Worm (Caenorhabditis elegans) whole organism, L4 larva: ENCODE measurements around the gene fbxa-63.
A peak's percentile ranks its signal among the peaks of the same experiment; 100 is the strongest.

ENCODE experiments used
- D1046.2 ChIP-seq: fragments of 200-800 bp; sonication (Bioruptor generic); IDR thresholded peaks from 2 replicates; pipeline ENCODE4 v1.3.6; 2022; ENCODE audit warnings: missing genetic modification characterization, missing compliant biosample characterization
- F10B5.3 ChIP-seq: sonication (generic microtip); optimal IDR thresholded peaks from 2 replicates; lab custom pipeline; 2016; ENCODE audit warnings: mild to moderate bottlenecking, missing genetic modification characterization, missing compliant biosample characterization
- F44E2.7 ChIP-seq: fragments of 200-800 bp; sonication (Bioruptor generic); IDR thresholded peaks from 2 replicates; pipeline ENCODE4 v2.1.2; 2022; ENCODE audit warnings: missing genetic modification characterization, missing compliant biosample characterization
- F49E8.2 ChIP-seq: sonication (generic microtip); optimal IDR thresholded peaks from 2 replicates; lab custom pipeline; 2016; ENCODE audit warnings: missing compliant biosample characterization, mild to moderate bottlenecking, missing genetic modification characterization, borderline replicate concordance
- R02D3.7 ChIP-seq: fragments of 150-350 bp; sonication (generic microtip); optimal IDR thresholded peaks from 3 replicates; lab custom pipeline; 2014; ENCODE audit warnings: missing biosample characterization, missing genetic modification characterization
- T26A8.4 ChIP-seq: fragments of 200-800 bp; sonication (Bioruptor generic); IDR thresholded peaks from 2 replicates; pipeline ENCODE4 v1.3.6; 2022; ENCODE audit warnings: missing genetic modification characterization, missing compliant biosample characterization
- Y105C5A.15 ChIP-seq: fragments of 200-800 bp; sonication (Bioruptor generic); IDR thresholded peaks from 2 replicates; pipeline ENCODE4 v1.3.6; 2022; ENCODE audit warnings: missing genetic modification characterization, missing compliant biosample characterization
- Y48G9A.11 ChIP-seq: fragments of 200-800 bp; sonication (Bioruptor generic); IDR thresholded peaks from 2 replicates; pipeline ENCODE4 v1.3.6; 2022; ENCODE audit warnings: missing genetic modification reagents, missing genetic modification characterization, missing compliant biosample characterization
- aha-1 ChIP-seq: fragments of 150-350 bp; peaks from one replicate; lab custom pipeline; 2014; ENCODE audit warnings: missing biosample characterization, missing genetic modification characterization
- ama-1 ChIP-seq: fragments of 150-350 bp; optimal IDR thresholded peaks from 2 replicates; lab custom pipeline; 2014; ENCODE audit warnings: inconsistent platforms, mixed read lengths
- arid-1 ChIP-seq: fragments of 200-800 bp; sonication (Bioruptor generic); conservative IDR thresholded peaks from 2 replicates; pipeline ENCODE4 v1.3.6; 2022; ENCODE audit warnings: missing genetic modification reagents, missing genetic modification characterization, missing compliant biosample characterization
- attf-4 ChIP-seq: sonication (generic microtip); optimal IDR thresholded peaks from 3 replicates; lab custom pipeline; 2017; ENCODE audit warnings: missing biosample characterization, missing genetic modification characterization
- ceh-28 ChIP-seq: fragments of 150-350 bp; optimal IDR thresholded peaks from 2 replicates; lab custom pipeline; 2014; ENCODE audit warnings: missing biosample characterization, missing genetic modification reagents, missing genetic modification characterization
- ceh-32 ChIP-seq: sonication (generic microtip); optimal IDR thresholded peaks from 2 replicates; lab custom pipeline; 2016; ENCODE audit warnings: mild to moderate bottlenecking, missing genetic modification characterization, missing compliant biosample characterization; ENCODE audit not compliant: poor library complexity
- cey-2 ChIP-seq: sonication (generic microtip); optimal IDR thresholded peaks from 3 replicates; lab custom pipeline; 2017; ENCODE audit warnings: missing genetic modification characterization, mild to moderate bottlenecking, missing compliant biosample characterization, antibody characterized with exemption, borderline replicate concordance; ENCODE audit not compliant: insufficient read depth
- daf-19 ChIP-seq: fragments of 200-800 bp; sonication (Bioruptor generic); conservative IDR thresholded peaks from 2 replicates; pipeline ENCODE4 v1.3.6; 2022; ENCODE audit warnings: missing genetic modification characterization, missing compliant biosample characterization
- dmd-6 ChIP-seq: fragments of 200-800 bp; sonication (Bioruptor generic); IDR thresholded peaks from 2 replicates; pipeline ENCODE4 v1.3.6; 2022; ENCODE audit warnings: missing genetic modification reagents, missing genetic modification characterization, missing compliant biosample characterization
- dve-1 ChIP-seq: sonication (generic microtip); optimal IDR thresholded peaks from 2 replicates; lab custom pipeline; 2017; ENCODE audit warnings: antibody characterized with exemption, mild to moderate bottlenecking, missing genetic modification characterization, missing compliant biosample characterization; ENCODE audit not compliant: insufficient read depth
- egl-43 ChIP-seq: fragments of 200-800 bp; sonication (Bioruptor generic); IDR thresholded peaks from 2 replicates; pipeline ENCODE4 v1.3.6; 2022; ENCODE audit warnings: missing genetic modification reagents, missing genetic modification characterization, missing compliant biosample characterization
- fos-1 ChIP-seq: fragments of 150-350 bp; optimal IDR thresholded peaks from 2 replicates; lab custom pipeline; 2014; ENCODE audit warnings: missing biosample characterization, missing genetic modification characterization
- gei-8 ChIP-seq: fragments of 200-800 bp; sonication (Bioruptor generic); optimal IDR thresholded peaks from 2 replicates; lab custom pipeline; 2018; ENCODE audit warnings: mild to moderate bottlenecking, missing genetic modification characterization, missing compliant biosample characterization
- hlh-11 ChIP-seq: fragments of 200-800 bp; sonication (Bioruptor generic); optimal IDR thresholded peaks from 2 replicates; lab custom pipeline; 2018; ENCODE audit warnings: mild to moderate bottlenecking, missing genetic modification characterization, missing compliant biosample characterization
- hlh-30 ChIP-seq: sonication (generic microtip); optimal IDR thresholded peaks from 2 replicates; lab custom pipeline; 2017; ENCODE audit warnings: antibody characterized with exemption, mild to moderate bottlenecking, missing genetic modification characterization, missing compliant biosample characterization; ENCODE audit not compliant: insufficient read depth
- lin-13 ChIP-seq: fragments of 150-350 bp; optimal IDR thresholded peaks from 2 replicates; lab custom pipeline; 2014; ENCODE audit warnings: missing biosample characterization, missing genetic modification reagents, missing genetic modification characterization
- lin-15B ChIP-seq: fragments of 150-350 bp; sonication (generic microtip); optimal IDR thresholded peaks from 3 replicates; lab custom pipeline; 2014; ENCODE audit warnings: missing biosample characterization, missing genetic modification characterization
- lin-39 ChIP-seq: fragments of 150-350 bp; optimal IDR thresholded peaks from 2 replicates; lab custom pipeline; 2014; ENCODE audit warnings: missing biosample characterization, missing genetic modification reagents, missing genetic modification characterization
- lir-3 ChIP-seq: sonication (generic microtip); optimal IDR thresholded peaks from 2 replicates; lab custom pipeline; 2016; ENCODE audit warnings: mild to moderate bottlenecking, missing genetic modification characterization, missing compliant biosample characterization
- lsy-2 ChIP-seq, 2 experiments: fragments of 150-350 bp in 1 of 2; sonication (generic microtip) in 1 of 2; optimal IDR thresholded peaks; 2 replicates each; lab custom pipeline; 2014 to 2017; ENCODE audit warnings: missing biosample characterization in 2 of 2, missing genetic modification characterization in 2 of 2
- mdl-1 ChIP-seq, 2 experiments: fragments of 150-350 bp in 1 of 2; sonication (generic microtip) in 1 of 2; optimal IDR thresholded peaks; 2 replicates each; lab custom pipeline; 2014 to 2017; ENCODE audit warnings: missing biosample characterization in 2 of 2, missing genetic modification characterization in 2 of 2
- mep-1 ChIP-seq: fragments of 150-350 bp; sonication (generic microtip); optimal IDR thresholded peaks from 3 replicates; lab custom pipeline; 2014; ENCODE audit warnings: missing biosample characterization, missing genetic modification characterization
- nhr-102 ChIP-seq: sonication (generic microtip); optimal IDR thresholded peaks from 2 replicates; lab custom pipeline; 2016; ENCODE audit warnings: mild to moderate bottlenecking, missing genetic modification characterization, moderate library complexity, missing compliant biosample characterization
- nhr-11 ChIP-seq: fragments of 150-350 bp; optimal IDR thresholded peaks from 2 replicates; lab custom pipeline; 2014; ENCODE audit warnings: missing biosample characterization, missing genetic modification characterization
- nhr-111 ChIP-seq: fragments of 200-800 bp; sonication (Bioruptor generic); optimal IDR thresholded peaks from 2 replicates; lab custom pipeline; 2018; ENCODE audit warnings: mild to moderate bottlenecking, missing genetic modification characterization, missing compliant biosample characterization
- nhr-237 ChIP-seq: sonication (generic microtip); optimal IDR thresholded peaks from 2 replicates; lab custom pipeline; 2017; ENCODE audit warnings: missing biosample characterization, missing genetic modification characterization
- nhr-42 ChIP-seq: fragments of 200-800 bp; sonication (Bioruptor generic); IDR thresholded peaks from 2 replicates; pipeline ENCODE4 v1.3.6; 2022; ENCODE audit warnings: missing genetic modification characterization, missing compliant biosample characterization
- nhr-6 ChIP-seq: fragments of 150-350 bp; optimal IDR thresholded peaks from 2 replicates; lab custom pipeline; 2014; ENCODE audit warnings: missing biosample characterization, missing genetic modification characterization
- pha-4 ChIP-seq, 2 experiments: fragments of 150-350 bp in 1 of 2; fragments of 200-800 bp in 1 of 2; sonication (Bioruptor generic) in 1 of 2; IDR thresholded peaks in 1 of 2; optimal IDR thresholded peaks in 1 of 2; 2 replicates each; pipeline versions ENCODE4 v1.3.6 to Lab custom; 2014 to 2022; ENCODE audit warnings: missing genetic modification characterization in 2 of 2, missing genetic modification reagents in 2 of 2, missing biosample characterization in 1 of 2, missing compliant biosample characterization in 1 of 2
- php-3 ChIP-seq: fragments of 200-800 bp; sonication (Bioruptor generic); IDR thresholded peaks from 2 replicates; pipeline ENCODE4 v1.3.6; 2022; ENCODE audit warnings: missing genetic modification reagents, missing genetic modification characterization, missing compliant biosample characterization
- pqm-1 ChIP-seq: sonication (generic microtip); optimal IDR thresholded peaks from 2 replicates; lab custom pipeline; 2017; ENCODE audit warnings: missing biosample characterization, missing genetic modification characterization
- rbr-2 ChIP-seq: sonication (generic microtip); optimal IDR thresholded peaks from 2 replicates; lab custom pipeline; 2016; ENCODE audit warnings: missing genotype, missing genetic modification characterization, missing compliant biosample characterization
- sdz-12 ChIP-seq: fragments of 200-800 bp; sonication (Bioruptor generic); optimal IDR thresholded peaks from 2 replicates; lab custom pipeline; 2018; ENCODE audit warnings: mild to moderate bottlenecking, missing genetic modification characterization, missing compliant biosample characterization
- set-16 ChIP-seq: fragments of 200-800 bp; sonication (Bioruptor generic); IDR thresholded peaks from 2 replicates; pipeline ENCODE4 v1.3.6; 2022; ENCODE audit warnings: missing genetic modification reagents, missing genetic modification characterization, missing compliant biosample characterization
- spr-3 ChIP-seq: fragments of 200-800 bp; sonication (Bioruptor generic); optimal IDR thresholded peaks from 2 replicates; lab custom pipeline; 2018; ENCODE audit warnings: mild to moderate bottlenecking, missing genetic modification characterization, missing compliant biosample characterization
- tra-1 ChIP-seq: fragments of 200-800 bp; sonication (Bioruptor generic); IDR thresholded peaks from 2 replicates; pipeline ENCODE4 v1.3.6; 2022; ENCODE audit warnings: missing genetic modification reagents, missing genetic modification characterization, missing compliant biosample characterization
- unc-130 ChIP-seq: sonication (generic microtip); optimal IDR thresholded peaks from 2 replicates; lab custom pipeline; 2016; ENCODE audit warnings: missing genetic modification reagents, missing genetic modification characterization, missing compliant biosample characterization
- unc-62 ChIP-seq, 3 experiments: fragments of 150-350 bp in 1 of 3; sonication (generic microtip); optimal IDR thresholded peaks in 2 of 3; peaks in 1 of 3; 1 replicate in 1 of 3; 2 replicates in 2 of 3; lab custom pipeline; 2014 to 2017; ENCODE audit warnings: missing biosample characterization in 3 of 3, missing genetic modification characterization in 3 of 3, missing genetic modification reagents in 3 of 3, missing genotype in 1 of 3
- vab-7 ChIP-seq: fragments of 200-800 bp; sonication (Bioruptor generic); IDR thresholded peaks from 2 replicates; pipeline ENCODE4 v1.3.6; 2022; ENCODE audit warnings: missing genetic modification reagents, missing genetic modification characterization, missing compliant biosample characterization
- zfp-3 ChIP-seq: fragments of 200-800 bp; sonication (Bioruptor generic); conservative IDR thresholded peaks from 2 replicates; pipeline ENCODE4 v1.3.6; 2022; ENCODE audit warnings: missing genetic modification reagents, missing genetic modification characterization, missing compliant biosample characterization

The fbxa-63 gene

DNA sequence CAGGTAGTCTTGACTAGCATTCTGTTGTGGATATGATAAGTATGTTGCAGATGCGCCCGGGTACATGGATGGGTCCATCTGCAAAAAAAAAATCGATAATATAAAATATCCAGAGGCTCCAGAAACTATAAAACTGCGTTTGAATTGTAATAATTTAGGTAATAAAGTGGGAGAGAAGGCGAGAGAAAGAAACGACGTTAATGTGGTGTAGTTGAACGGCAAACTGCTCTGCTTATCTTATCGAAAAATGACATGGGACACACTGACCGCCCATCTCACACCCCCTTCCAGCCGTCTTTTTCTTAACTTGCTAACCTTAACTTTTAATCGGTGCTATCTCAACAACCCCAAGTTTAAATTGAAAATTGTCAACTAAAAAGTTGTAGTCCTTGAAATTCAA is 21.3 kb upstream of the fbxa-63 start (continued):
- TF ChIP-seq mep-1 (tag; lab: Kevin White, UChicago) = no peak
- no peak for TF ChIP-seq nhr-111 (GFP tag; lab: Kevin White, UChicago)
- no peak for TF ChIP-seq lin-39 (tag; lab: Kevin White, UChicago)
- peak; percentile 5 for TF ChIP-seq hlh-30
- no peak for TF ChIP-seq set-16 (GFP tag; lab: Robert Waterston, UW)
- TF ChIP-seq nhr-11 = no peak
- TF ChIP-seq dve-1 (tag; lab: Kevin White, UChicago) = peak; percentile 8
- no peak for TF ChIP-seq lir-3 (tag; lab: Kevin White, UChicago)
- TF ChIP-seq F49E8.2 = no peak
- TF ChIP-seq Y48G9A.11 (GFP tag; lab: Robert Waterston, UW) = no peak
- no peak for TF ChIP-seq cey-2 (tag; lab: Kevin White, UChicago)
- TF ChIP-seq dmd-6 (GFP tag; lab: Robert Waterston, UW) = peak; percentile 46
- TF ChIP-seq zfp-3 (GFP tag; lab: Robert Waterston, UW) = no peak
- TF ChIP-seq mdl-1 (tag; optimal IDR thresholded peaks at IDR 0.05; lab: Kevin White, UChicago) = no peak
- no peak for TF ChIP-seq daf-19
- no peak for TF ChIP-seq attf-4
- no peak for TF ChIP-seq fos-1 (tag; lab: Kevin White, UChicago)
- no peak for TF ChIP-seq egl-43 (GFP tag; lab: Robert Waterston, UW)
- peak; percentile 26 for TF ChIP-seq hlh-11 (tag; lab: Kevin White, UChicago)
- TF ChIP-seq ama-1 (lab: Kevin White, UChicago) = no peak
- TF ChIP-seq lsy-2 (tag; optimal IDR thresholded peaks at IDR 0.05; lab: Kevin White, UChicago) = no peak
- no peak for TF ChIP-seq php-3 (GFP tag; lab: Robert Waterston, UW)
- TF ChIP-seq spr-3 (GFP tag; lab: Kevin White, UChicago) = no peak
- TF ChIP-seq tra-1 (GFP tag; lab: Robert Waterston, UW) = no peak
- TF ChIP-seq F44E2.7 (GFP tag; lab: Robert Waterston, UW) = no peak
- no peak for TF ChIP-seq gei-8
- TF ChIP-seq pqm-1 (tag; lab: Kevin White, UChicago) = peak; percentile 83
- TF ChIP-seq R02D3.7 (tag; lab: Kevin White, UChicago) = no peak
- TF ChIP-seq ceh-28 (tag; lab: Kevin White, UChicago) = peak; percentile 25
- TF ChIP-seq F10B5.3 (tag; lab: Kevin White, UChicago) = no peak
- no peak for TF ChIP-seq lin-13 (GFP tag; lab: Kevin White, UChicago)
- no peak for TF ChIP-seq lin-15B

- TF ChIP-seq nhr-6 (tag; lab: Kevin White, UChicago) = peak; percentile 43
- TF ChIP-seq ceh-32 (tag; lab: Kevin White, UChicago) = no peak
- TF ChIP-seq nhr-42 (GFP tag; lab: Robert Waterston, UW) = no peak
- no peak for TF ChIP-seq nhr-237 (tag; lab: Kevin White, UChicago)
- no peak for TF ChIP-seq nhr-102 (tag; lab: Kevin White, UChicago)
- no peak for TF ChIP-seq vab-7 (GFP tag; lab: Robert Waterston, UW)
- peak; percentile 32; the same call in 1 of the 2 replicates for TF ChIP-seq pha-4 (GFP tag; IDR thresholded peaks at IDR 0.05; lab: Robert Waterston, UW)
- TF ChIP-seq pha-4 (tag; optimal IDR thresholded peaks at IDR 0.05; lab: Kevin White, UChicago) = peak; percentile 97
- TF ChIP-seq D1046.2 (GFP tag; lab: Robert Waterston, UW) = no peak
- TF ChIP-seq Y105C5A.15 (GFP tag; lab: Robert Waterston, UW) = no peak
- TF ChIP-seq sdz-12 = no peak
- TF ChIP-seq dve-1 (tag; lab: Kevin White, UChicago) = peak; percentile 47
- no peak for TF ChIP-seq ama-1 (lab: Kevin White, UChicago)
- peak; percentile 54 for TF ChIP-seq hlh-11 (tag; lab: Kevin White, UChicago)
- TF ChIP-seq F10B5.3 (tag; lab: Kevin White, UChicago) = no peak
- no peak for TF ChIP-seq unc-62 (GFP tag; optimal IDR thresholded peaks at IDR 0.05 in 1 of 2; lab: Kevin White, UChicago)
- no peak for TF ChIP-seq unc-62 (tag; optimal IDR thresholded peaks at IDR 0.05; lab: Kevin White, UChicago)
- TF ChIP-seq rbr-2 (tag; lab: Kevin White, UChicago) = no peak
- TF ChIP-seq lir-3 (tag; lab: Kevin White, UChicago) = no peak
- no peak for TF ChIP-seq arid-1 (GFP tag; lab: Robert Waterston, UW)
- no peak for TF ChIP-seq T26A8.4 (GFP tag; lab: Robert Waterston, UW)
- no peak for TF ChIP-seq unc-130
- peak; percentile 83 for TF ChIP-seq aha-1 (tag; lab: Kevin White, UChicago)
- TF ChIP-seq pqm-1 (tag; lab: Kevin White, UChicago) = peak; percentile 32
- 0 out of 2 replicates have a peak, but pooled peaks have one; percentile 27 for TF ChIP-seq set-16 (GFP tag; lab: Robert Waterston, UW)
These were observed 19.8 kb upstream of the fbxa-63 start for ce11 chrIII:1223319-1224093.
